Worm (Caenorhabditis elegans): Measurements from ENCODE around the gene C34D10.5.

C34D10.5 gene

DNA sequence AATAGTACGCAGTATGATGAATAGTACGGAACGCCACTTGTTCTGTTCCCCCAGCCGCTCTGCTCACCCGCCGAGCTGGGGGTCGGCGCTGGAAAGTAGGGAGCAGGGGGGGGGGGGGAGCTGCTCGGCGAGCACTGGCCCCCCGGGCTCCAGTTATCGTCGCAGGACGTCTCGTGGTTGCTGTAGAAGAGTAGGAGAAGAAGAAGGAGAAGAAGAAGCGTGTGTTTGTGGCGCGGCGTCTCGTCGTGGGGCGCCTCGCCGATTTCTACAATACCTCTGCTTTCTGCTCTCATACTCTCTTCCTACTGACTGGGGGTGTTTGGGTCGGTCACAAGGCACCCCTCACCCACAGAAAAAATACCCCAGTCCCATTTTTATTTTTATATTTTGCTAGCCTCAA, 522 bp upstream of the C34D10.5 start (continued):
- TF ChIP-seq ztf-25 (GFP tag; IDR thresholded peaks at IDR 0.05) (no peak), unc-62 (GFP tag; optimal IDR thresholded peaks at IDR 0.05) (no peak), athp-1 (tag; optimal IDR thresholded peaks at IDR 0.05) (no peak), madf-10 (tag; optimal IDR thresholded peaks at IDR 0.05) (no peak), lsy-27 (tag; optimal IDR thresholded peaks at IDR 0.05; ENCODE audit: borderline replicate concordance, insufficient read depth) (no peak), somi-1 (GFP tag; optimal IDR thresholded peaks at IDR 0.05) (no peak), B0019.2 (GFP tag; conservative IDR thresholded peaks at IDR 0.05) (0 out of 2 replicates have a peak, but pooled peaks have one; percentile 3), lag-1 (GFP tag; IDR thresholded peaks at IDR 0.05) (0 out of 2 replicates have a peak, but pooled peaks have one; percentile 13), hmg-20 (GFP tag; IDR thresholded peaks at IDR 0.05) (peak; percentile 45; the same call in 1 of the 2 replicates), fkh-3 (tag; optimal IDR thresholded peaks at IDR 0.05) (no peak), lin-40 (tag; optimal IDR thresholded peaks at IDR 0.05) (no peak)

DNA sequence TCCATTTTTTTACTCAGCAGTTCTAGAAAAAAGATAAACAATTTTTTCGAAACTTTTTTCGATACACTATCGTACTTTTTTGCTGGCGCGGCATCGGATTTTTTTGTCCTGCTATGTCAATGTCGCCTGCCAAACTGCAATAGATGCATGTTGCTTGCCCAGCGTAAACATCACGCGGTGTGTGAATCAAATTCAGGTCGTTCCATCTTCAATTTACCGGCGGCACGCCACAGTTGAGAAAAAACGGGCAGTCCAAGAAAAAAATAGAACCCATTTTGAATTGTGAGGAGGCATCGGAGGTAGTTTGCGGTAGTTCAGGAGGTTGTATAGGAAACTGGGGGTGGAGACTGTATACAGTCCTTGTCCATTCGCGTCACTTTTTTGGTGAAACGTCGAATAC, 614 bp downstream of the C34D10.5 start:
- no peak for TF ChIP-seq attf-6 (GFP tag; IDR thresholded peaks at IDR 0.05)
- no peak for TF ChIP-seq xnd-1 (tag; optimal IDR thresholded peaks at IDR 0.05)
- peak; percentile 53 for TF ChIP-seq ztf-26 (tag; optimal IDR thresholded peaks at IDR 0.05)
- no peak for TF ChIP-seq B0336.3 (GFP tag; IDR thresholded peaks at IDR 0.05)
- no peak for TF ChIP-seq let-607 (tag; optimal IDR thresholded peaks at IDR 0.05)
- TF ChIP-seq snpc-1.1 (tag; optimal IDR thresholded peaks at IDR 0.05; ENCODE audit: insufficient read depth): no peak
- no peak for TF ChIP-seq egl-18 (GFP tag; IDR thresholded peaks at IDR 0.05)
- no peak for TF ChIP-seq sea-2 (GFP tag; IDR thresholded peaks at IDR 0.05)
- TF ChIP-seq somi-1 (GFP tag; optimal IDR thresholded peaks at IDR 0.05): peak; percentile 32
- peak; percentile 26 for TF ChIP-seq ceh-27 (GFP tag; optimal IDR thresholded peaks at IDR 0.05)
- TF ChIP-seq cebp-1 (GFP tag; IDR thresholded peaks at IDR 0.05): no peak
- peak; percentile 34 for TF ChIP-seq cebp-1 (tag; optimal IDR thresholded peaks at IDR 0.05)
- TF ChIP-seq attf-5 (GFP tag; optimal IDR thresholded peaks at IDR 0.05): no peak
- peak; percentile 24 for TF ChIP-seq ama-1 (optimal IDR thresholded peaks at IDR 0.05)
- TF ChIP-seq ama-1 (GFP tag; optimal IDR thresholded peaks at IDR 0.05): no peak
- TF ChIP-seq nfya-2 (GFP tag; IDR thresholded peaks at IDR 0.05): no peak
- no peak for TF ChIP-seq hlh-26 (GFP tag; conservative IDR thresholded peaks at IDR 0.05)
- TF ChIP-seq tbp1 (GFP tag; optimal IDR thresholded peaks at IDR 0.05): peak; percentile 18
- TF ChIP-seq ekl-4 (GFP tag; IDR thresholded peaks at IDR 0.05): no peak
- TF ChIP-seq pbrm-1 (GFP tag; IDR thresholded peaks at IDR 0.05): 0 out of 2 replicates have a peak, but pooled peaks have one; percentile 20
- no peak for TF ChIP-seq nhr-80 (tag; optimal IDR thresholded peaks at IDR 0.05)

DNA sequence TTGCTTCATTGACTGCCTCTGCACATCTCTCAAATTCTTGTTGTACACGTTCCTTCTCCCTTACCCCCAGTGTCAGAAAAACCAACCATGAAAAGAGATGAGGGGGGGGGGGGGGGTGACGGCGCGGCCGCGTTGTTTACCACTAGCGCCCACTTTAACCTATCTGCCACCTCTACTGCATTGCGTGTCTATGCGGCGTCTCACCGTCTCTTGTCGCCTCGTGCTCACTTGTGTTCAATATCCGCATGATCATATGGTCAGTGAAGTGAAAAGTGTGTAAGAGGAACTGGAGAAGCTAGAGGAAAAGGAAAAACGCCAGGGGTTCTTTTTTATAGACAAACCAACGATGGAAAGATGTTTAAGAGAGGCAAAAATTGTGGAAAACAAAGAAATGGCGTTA, 1.8 kb downstream of the C34D10.5 start:
- TF ChIP-seq hmg-20 (GFP tag; IDR thresholded peaks at IDR 0.05) (peak; percentile 50; the same call in 1 of the 2 replicates), madf-6 (GFP tag; IDR thresholded peaks at IDR 0.05) (peak; percentile 41; the same call in 1 of the 2 replicates), ztf-25 (GFP tag; IDR thresholded peaks at IDR 0.05) (0 out of 2 replicates have a peak, but pooled peaks have one; percentile 33), ceh-91 (GFP tag; IDR thresholded peaks at IDR 0.05) (no peak), T26A5.8 (tag; optimal IDR thresholded peaks at IDR 0.05) (no peak), let-526 (GFP tag; IDR thresholded peaks at IDR 0.05) (peak; percentile 86), snpc-3.4 (tag; optimal IDR thresholded peaks at IDR 0.05) (no peak), ekl-4 (GFP tag; IDR thresholded peaks at IDR 0.05) (peak; percentile 56), T07F8.4 (tag; optimal IDR thresholded peaks at IDR 0.05) (no peak), snpc-4 (GFP tag; optimal IDR thresholded peaks at IDR 0.05) (no peak), snpc-4 (tag; optimal IDR thresholded peaks at IDR 0.05) (peak in 3 of 4 experiments; percentile 15 to 51 (median 21)), cebp-2 (GFP tag; IDR thresholded peaks at IDR 0.05) (no peak), B0019.2 (GFP tag; conservative IDR thresholded peaks at IDR 0.05) (no peak), ztf-18 (tag; optimal IDR thresholded peaks at IDR 0.05) (peak; percentile 40), mxl-1 (tag; optimal IDR thresholded peaks at IDR 0.05) (no peak), ccch-3 (GFP tag; optimal IDR thresholded peaks at IDR 0.05) (no peak), madf-10 (tag; optimal IDR thresholded peaks at IDR 0.05) (peak; percentile 70), rcor-1 (GFP tag; IDR thresholded peaks at IDR 0.05) (peak; percentile 43; the same call in 1 of the 2 replicates), lag-1 (GFP tag; IDR thresholded peaks at IDR 0.05) (no peak), nhr-27 (tag; optimal IDR thresholded peaks at IDR 0.05) (no peak), bed-1 (GFP tag; IDR thresholded peaks at IDR 0.05) (no peak), sdz-38 (tag; optimal IDR thresholded peaks at IDR 0.05) (no peak)
